Worm (Caenorhabditis elegans) whole organism, young adult: Measurements from ENCODE around the gene hpo-18.

Experiments
- Y95B8A.8 ChIP-seq: fragments of 200-800 bp; sonication (Bioruptor generic); IDR thresholded peaks from 2 replicates; pipeline ENCODE4 v1.3.6; 2022; ENCODE audit warnings: missing genetic modification reagents, missing genetic modification characterization, missing compliant biosample characterization
- ama-1 ChIP-seq, 3 experiments: fragments of 150-350 bp in 1 of 3; sonication (generic microtip) in 2 of 3; optimal IDR thresholded peaks; 2 replicates each; lab custom pipeline; 2014 to 2018; ENCODE audit warnings: missing biosample characterization in 2 of 3, missing genetic modification characterization in 2 of 3, missing genetic modification reagents in 2 of 3
- ceh-58 ChIP-seq: fragments of 200-800 bp; sonication (Bioruptor generic); IDR thresholded peaks from 2 replicates; pipeline ENCODE4 v1.3.6; 2022; ENCODE audit warnings: missing genetic modification characterization, missing compliant biosample characterization
- gei-17 ChIP-seq: fragments of 200-800 bp; sonication (Bioruptor generic); optimal IDR thresholded peaks from 2 replicates; lab custom pipeline; 2018; ENCODE audit warnings: mild to moderate bottlenecking, missing genetic modification characterization, missing compliant biosample characterization
- zfh-2 ChIP-seq: fragments of 200-800 bp; sonication (Bioruptor generic); conservative IDR thresholded peaks from 2 replicates; pipeline ENCODE4 v1.3.6; 2022; ENCODE audit warnings: missing genetic modification reagents, missing genetic modification characterization, missing compliant biosample characterization

DNA sequence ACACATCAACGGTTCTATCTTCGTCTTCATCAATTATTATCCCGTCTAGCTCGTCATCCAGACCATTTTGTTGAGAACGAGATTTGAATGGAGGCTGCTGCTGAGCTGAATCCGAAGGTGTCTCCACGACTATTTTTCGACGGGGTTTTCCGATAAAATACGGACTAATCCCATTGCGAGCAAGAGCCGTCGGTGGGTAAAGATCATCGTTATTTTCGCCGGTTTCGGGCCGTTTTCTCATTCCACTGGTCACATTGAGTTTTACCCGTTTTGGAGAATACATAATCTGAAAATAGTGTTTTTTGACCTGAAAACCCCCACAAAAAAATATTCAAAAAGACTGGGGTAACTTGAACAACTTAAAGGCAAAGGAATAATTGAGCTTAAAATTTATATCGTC lies 511 bp downstream of the hpo-18 start, which contains the start of gene figl-1:
- TF ChIP-seq ceh-58 (GFP tag; lab: Robert Waterston, UW) (no peak), gei-17 (GFP tag; lab: Kevin White, UChicago) (no peak), Y95B8A.8 (GFP tag; lab: Robert Waterston, UW) (no peak), zfh-2 (GFP tag; lab: Robert Waterston, UW) (no peak), ama-1 (optimal IDR thresholded peaks at IDR 0.05; lab: Kevin White, UChicago) (no peak), ama-1 (GFP tag; optimal IDR thresholded peaks at IDR 0.05; lab: Kevin White, UChicago) (no peak)
